Worm (Caenorhabditis elegans) whole organism, L4 larva: ENCODE results near the gene ldh-1.

Source experiments
- F49E8.2 ChIP-seq: sonication (generic microtip); optimal IDR thresholded peaks from 2 replicates; lab custom pipeline; 2016; ENCODE audit warnings: missing compliant biosample characterization, mild to moderate bottlenecking, missing genetic modification characterization, borderline replicate concordance
- T26A8.4 ChIP-seq: fragments of 200-800 bp; sonication (Bioruptor generic); IDR thresholded peaks from 2 replicates; pipeline ENCODE4 v1.3.6; 2022; ENCODE audit warnings: missing genetic modification characterization, missing compliant biosample characterization
- Y75B8A.6 ChIP-seq: fragments of 200-800 bp; sonication (Bioruptor generic); IDR thresholded peaks from 2 replicates; pipeline ENCODE4 v1.3.6; 2022; ENCODE audit warnings: missing genetic modification reagents, missing genetic modification characterization, missing compliant biosample characterization
- ZK546.5 ChIP-seq, 2 experiments: sonication (generic microtip); optimal IDR thresholded peaks; 2 replicates each; lab custom pipeline; 2017; ENCODE audit warnings: missing biosample characterization in 2 of 2, missing genetic modification characterization in 2 of 2
- aha-1 ChIP-seq: fragments of 150-350 bp; peaks from one replicate; lab custom pipeline; 2014; ENCODE audit warnings: missing biosample characterization, missing genetic modification characterization
- dve-1 ChIP-seq: sonication (generic microtip); optimal IDR thresholded peaks from 2 replicates; lab custom pipeline; 2017; ENCODE audit warnings: antibody characterized with exemption, mild to moderate bottlenecking, missing genetic modification characterization, missing compliant biosample characterization; ENCODE audit not compliant: insufficient read depth
- jun-1 ChIP-seq: fragments of 150-350 bp; optimal IDR thresholded peaks from 2 replicates; lab custom pipeline; 2014; ENCODE audit warnings: missing biosample characterization, missing genetic modification reagents, missing genetic modification characterization
- madf-9 ChIP-seq: fragments of 200-800 bp; sonication (Bioruptor generic); conservative IDR thresholded peaks from 2 replicates; pipeline ENCODE4 v1.3.6; 2022; ENCODE audit warnings: missing genetic modification reagents, missing genetic modification characterization, missing compliant biosample characterization
- nhr-25 ChIP-seq: sonication (generic microtip); optimal IDR thresholded peaks from 2 replicates; lab custom pipeline; 2017; ENCODE audit warnings: missing genetic modification characterization, mild to moderate bottlenecking, missing compliant biosample characterization, antibody characterized with exemption, moderate library complexity, borderline replicate concordance; ENCODE audit not compliant: insufficient read depth
- nhr-28 ChIP-seq: fragments of 150-350 bp; optimal IDR thresholded peaks from 2 replicates; lab custom pipeline; 2014; ENCODE audit warnings: missing biosample characterization, missing genetic modification characterization
- saeg-2 ChIP-seq: fragments of 200-800 bp; sonication (Bioruptor generic); IDR thresholded peaks from 2 replicates; pipeline ENCODE4 v1.3.6; 2022; ENCODE audit warnings: missing genetic modification reagents, missing genetic modification characterization, missing compliant biosample characterization
- skn-1 ChIP-seq: fragments of 150-350 bp; optimal IDR thresholded peaks from 2 replicates; lab custom pipeline; 2014; ENCODE audit warnings: missing biosample characterization, missing genetic modification characterization
- unc-39 ChIP-seq: sonication (generic microtip); optimal IDR thresholded peaks from 2 replicates; lab custom pipeline; 2017; ENCODE audit warnings: missing biosample characterization, missing genetic modification characterization

ce11 chrII:11705787-11706186 lies 18.2 kb upstream of the ldh-1 start, which contains the start of gene VF13D12L.3:
- TF ChIP-seq nhr-28 (tag; lab: Kevin White, UChicago) (peak; percentile 63), jun-1 (no peak), skn-1 (tag; lab: Kevin White, UChicago) (no peak), madf-9 (GFP tag; lab: Robert Waterston, UW) (no peak), dve-1 (tag; lab: Kevin White, UChicago) (no peak), unc-39 (tag; lab: Kevin White, UChicago) (no peak), F49E8.2 (tag; lab: Kevin White, UChicago) (no peak), Y75B8A.6 (GFP tag; lab: Robert Waterston, UW) (no peak), T26A8.4 (no peak), aha-1 (tag; lab: Kevin White, UChicago) (no peak), saeg-2 (no peak), ZK546.5 (tag; optimal IDR thresholded peaks at IDR 0.05; lab: Kevin White, UChicago) (no peak), nhr-25 (tag; lab: Kevin White, UChicago) (no peak)
